Worm (Caenorhabditis elegans) whole organism, L1 larva: ENCODE data around the gene ugt-9.

ENCODE experiments used
- C04F5.9 ChIP-seq: sonication (generic microtip); optimal IDR thresholded peaks from 2 replicates; lab custom pipeline; 2016; ENCODE audit warnings: missing genetic modification characterization, missing compliant biosample characterization
- C16A3.4 ChIP-seq: fragments of 150-350 bp; optimal IDR thresholded peaks from 2 replicates; lab custom pipeline; 2014; ENCODE audit warnings: missing biosample characterization, missing genetic modification characterization
- C34B4.2 ChIP-seq: sonication (generic microtip); optimal IDR thresholded peaks from 2 replicates; lab custom pipeline; 2017; ENCODE audit warnings: mild to moderate bottlenecking, missing genetic modification characterization, missing compliant biosample characterization
- alr-1 ChIP-seq: fragments of 200-800 bp; sonication (Bioruptor generic); optimal IDR thresholded peaks from 2 replicates; lab custom pipeline; 2018; ENCODE audit warnings: borderline replicate concordance, mild to moderate bottlenecking, missing genetic modification characterization, missing compliant biosample characterization
- aly-2 ChIP-seq: fragments of 150-350 bp; optimal IDR thresholded peaks from 2 replicates; lab custom pipeline; 2014; ENCODE audit warnings: missing biosample characterization, missing genetic modification characterization
- ceh-82 ChIP-seq, 3 experiments: fragments of 150-350 bp in 1 of 3; sonication (generic microtip) in 2 of 3; optimal IDR thresholded peaks; 2 replicates each; lab custom pipeline; 2014 to 2017; ENCODE audit warnings: missing biosample characterization in 3 of 3, missing genetic modification characterization in 3 of 3
- dpl-1 ChIP-seq, 3 experiments: fragments of 150-350 bp in 2 of 3; sonication (generic microtip) in 1 of 3; optimal IDR thresholded peaks; 2 replicates each; lab custom pipeline; 2014 to 2017; ENCODE audit warnings: missing biosample characterization in 3 of 3, missing genetic modification characterization in 3 of 3, missing genetic modification reagents in 3 of 3
- dsc-1 ChIP-seq: sonication (generic microtip); optimal IDR thresholded peaks from 2 replicates; lab custom pipeline; 2016; ENCODE audit warnings: mild to moderate bottlenecking, missing genetic modification characterization, missing compliant biosample characterization
- efl-3 ChIP-seq: fragments of 200-800 bp; sonication (Bioruptor generic); optimal IDR thresholded peaks from 2 replicates; lab custom pipeline; 2018; ENCODE audit warnings: mild to moderate bottlenecking, missing genetic modification characterization, missing compliant biosample characterization
- egl-13 ChIP-seq: sonication (generic microtip); optimal IDR thresholded peaks from 2 replicates; lab custom pipeline; 2016; ENCODE audit warnings: missing genotype, missing genetic modification reagents, missing genetic modification characterization, missing compliant biosample characterization
- egl-27 ChIP-seq, 2 experiments: fragments of 150-350 bp in 1 of 2; sonication (generic microtip); optimal IDR thresholded peaks; 3 replicates each; lab custom pipeline; 2017 to 2018; ENCODE audit warnings: missing biosample characterization in 2 of 2, missing genetic modification characterization in 2 of 2, missing genetic modification reagents in 2 of 2
- elt-2 ChIP-seq: sonication (generic microtip); optimal IDR thresholded peaks from 2 replicates; lab custom pipeline; 2016; ENCODE audit warnings: missing genetic modification characterization, mild to moderate bottlenecking, inconsistent platforms, missing compliant biosample characterization, missing genetic modification reagents
- ets-5 ChIP-seq: fragments of 200-800 bp; sonication (Bioruptor generic); IDR thresholded peaks from 2 replicates; pipeline ENCODE4 v1.3.6; 2022; ENCODE audit warnings: missing genetic modification characterization, missing compliant biosample characterization
- hlh-4 ChIP-seq: sonication (generic microtip); optimal IDR thresholded peaks from 2 replicates; lab custom pipeline; 2016; ENCODE audit warnings: mild to moderate bottlenecking, missing genetic modification characterization, missing compliant biosample characterization
- hpl-2 ChIP-seq: fragments of 150-350 bp; optimal IDR thresholded peaks from 2 replicates; lab custom pipeline; 2014; ENCODE audit warnings: missing biosample characterization, missing genetic modification reagents, missing genetic modification characterization
- jun-1 ChIP-seq: fragments of 150-350 bp; optimal IDR thresholded peaks from 2 replicates; lab custom pipeline; 2014; ENCODE audit warnings: missing biosample characterization, missing genetic modification reagents, missing genetic modification characterization
- lir-3 ChIP-seq: sonication (generic microtip); optimal IDR thresholded peaks from 2 replicates; lab custom pipeline; 2016; ENCODE audit warnings: mild to moderate bottlenecking, missing genetic modification characterization, moderate library complexity, missing compliant biosample characterization; ENCODE audit not compliant: poor library complexity
- lsy-2 ChIP-seq, 2 experiments: fragments of 150-350 bp; optimal IDR thresholded peaks; 2 replicates each; lab custom pipeline; 2014; ENCODE audit warnings: missing biosample characterization in 2 of 2, missing genetic modification characterization in 2 of 2
- mab-9 ChIP-seq: fragments of 200-800 bp; sonication (Bioruptor generic); IDR thresholded peaks from 2 replicates; pipeline ENCODE4 v1.3.6; 2022; ENCODE audit warnings: missing genetic modification reagents, missing genetic modification characterization, missing compliant biosample characterization
- mdl-1 ChIP-seq, 2 experiments: fragments of 150-350 bp; optimal IDR thresholded peaks; 2 replicates each; lab custom pipeline; 2014 to 2017; ENCODE audit warnings: missing biosample characterization in 2 of 2, missing genetic modification characterization in 2 of 2, inconsistent platforms in 1 of 2
- nhr-28 ChIP-seq: fragments of 150-350 bp; optimal IDR thresholded peaks from 2 replicates; lab custom pipeline; 2014; ENCODE audit warnings: missing biosample characterization, missing genetic modification characterization
- nhr-47 ChIP-seq: sonication (generic microtip); optimal IDR thresholded peaks from 2 replicates; lab custom pipeline; 2016; ENCODE audit warnings: mild to moderate bottlenecking, missing genetic modification characterization, moderate library complexity, missing compliant biosample characterization
- nhr-71 ChIP-seq: sonication (generic microtip); optimal IDR thresholded peaks from 2 replicates; lab custom pipeline; 2016; ENCODE audit warnings: mild to moderate bottlenecking, missing genetic modification characterization, moderate library complexity, missing compliant biosample characterization
- nhr-76 ChIP-seq: sonication (generic microtip); optimal IDR thresholded peaks from 2 replicates; lab custom pipeline; 2017; ENCODE audit warnings: missing biosample characterization, missing genetic modification characterization
- nhr-77 ChIP-seq: fragments of 150-350 bp; optimal IDR thresholded peaks from 2 replicates; lab custom pipeline; 2014; ENCODE audit warnings: missing biosample characterization, missing genetic modification characterization
- nhr-85 ChIP-seq: sonication (generic microtip); peaks from one replicate; lab custom pipeline; 2016; ENCODE audit warnings: missing genetic modification characterization, inconsistent platforms, missing compliant biosample characterization
- pag-3 ChIP-seq: sonication (generic microtip); optimal IDR thresholded peaks from 2 replicates; lab custom pipeline; 2017; ENCODE audit warnings: missing genetic modification characterization, mild to moderate bottlenecking, missing compliant biosample characterization, antibody characterized with exemption, borderline replicate concordance; ENCODE audit not compliant: insufficient read depth
- pax-3 ChIP-seq: fragments of 200-800 bp; sonication (Bioruptor generic); optimal IDR thresholded peaks from 2 replicates; lab custom pipeline; 2018; ENCODE audit warnings: mild to moderate bottlenecking, missing genetic modification characterization, moderate library complexity, missing compliant biosample characterization
- skn-1 ChIP-seq: fragments of 150-350 bp; optimal IDR thresholded peaks from 2 replicates; lab custom pipeline; 2014; ENCODE audit warnings: missing biosample characterization, missing genetic modification characterization
- snpc-4 ChIP-seq: fragments of 150-350 bp; optimal IDR thresholded peaks from 2 replicates; lab custom pipeline; 2014; ENCODE audit warnings: missing biosample characterization, missing genetic modification characterization
- sup-37 ChIP-seq: fragments of 200-800 bp; sonication (Bioruptor generic); optimal IDR thresholded peaks from 2 replicates; lab custom pipeline; 2018; ENCODE audit warnings: mild to moderate bottlenecking, missing genetic modification characterization, missing compliant biosample characterization
- tbx-2 ChIP-seq: sonication (generic microtip); optimal IDR thresholded peaks from 2 replicates; lab custom pipeline; 2016; ENCODE audit warnings: missing genetic modification characterization, missing compliant biosample characterization
- unc-62 ChIP-seq: fragments of 150-350 bp; optimal IDR thresholded peaks from 2 replicates; lab custom pipeline; 2014; ENCODE audit warnings: missing biosample characterization, missing genetic modification reagents, missing genetic modification characterization
- unc-98 ChIP-seq: fragments of 200-800 bp; sonication (Bioruptor generic); IDR thresholded peaks from 2 replicates; pipeline ENCODE4 v1.3.6; 2022; ENCODE audit warnings: missing genetic modification characterization, missing compliant biosample characterization
- ztf-4 ChIP-seq: fragments of 150-350 bp; optimal IDR thresholded peaks from 2 replicates; lab custom pipeline; 2014; ENCODE audit warnings: missing biosample characterization, missing genetic modification characterization

ugt-9 gene

ce11 chrV:4870627-4871026, 25.2 kb upstream of the ugt-9 start (continued):
- TF ChIP-seq C04F5.9 (tag; lab: Kevin White, UChicago) (no peak), tbx-2 (tag; lab: Kevin White, UChicago) (no peak), dsc-1 (no peak), lir-3 (tag; lab: Kevin White, UChicago) (no peak)

DNA sequence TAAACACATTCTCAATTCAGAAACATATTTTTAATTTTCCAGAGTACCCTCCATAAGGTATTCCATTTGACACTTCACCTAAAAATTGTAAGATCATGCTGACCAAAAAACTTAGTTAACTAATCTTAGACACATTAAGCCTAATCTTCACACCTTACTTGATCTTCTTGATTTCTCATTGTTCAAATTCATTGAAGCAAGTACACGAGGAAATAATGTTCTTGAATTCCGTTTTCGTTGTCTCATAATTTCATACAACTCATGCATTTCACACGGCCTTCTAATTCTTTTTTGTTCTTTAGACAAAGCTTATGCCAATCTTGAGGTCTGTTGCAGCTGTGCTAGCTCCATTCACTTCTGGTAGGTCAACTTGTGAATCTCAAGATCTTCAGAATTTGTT, 23.9 kb upstream of the ugt-9 start, which contains the start of gene srd-33:
Gene srd-33 (plus strand): TSS at position 301 of the 400 bp plus-strand sequence.
- TF ChIP-seq pax-3 (tag; lab: Kevin White, UChicago), result no peak
- no peak for TF ChIP-seq nhr-77 (tag; lab: Kevin White, UChicago)
- TF ChIP-seq snpc-4, result no peak
- no peak for TF ChIP-seq lsy-2 (tag; optimal IDR thresholded peaks at IDR 0.05; lab: Kevin White, UChicago)
- no peak for TF ChIP-seq sup-37
- TF ChIP-seq hpl-2 (GFP tag; lab: Kevin White, UChicago), result no peak
- TF ChIP-seq nhr-28, result no peak
- no peak for TF ChIP-seq aly-2

- TF ChIP-seq hlh-4 (tag; lab: Kevin White, UChicago) (no peak), dsc-1 (no peak), ceh-82 (tag; optimal IDR thresholded peaks at IDR 0.05; lab: Kevin White, UChicago) (no peak), ztf-4 (no peak), nhr-71 (tag; lab: Kevin White, UChicago) (no peak), hpl-2 (GFP tag; lab: Kevin White, UChicago) (no peak), pag-3 (tag; lab: Kevin White, UChicago) (no peak), unc-98 (GFP tag; lab: Robert Waterston, UW) (no peak), mab-9 (GFP tag; lab: Robert Waterston, UW) (no peak), lsy-2 (tag; optimal IDR thresholded peaks at IDR 0.05; lab: Kevin White, UChicago) (no peak), nhr-47 (tag; lab: Kevin White, UChicago) (no peak)
Observed at ce11 chrV:4877587-4877986, 18.3 kb upstream of the ugt-9 start, which contains the start of gene T19H12.6. Gene T19H12.6 (minus strand): TSS chrV:4877687.

DNA sequence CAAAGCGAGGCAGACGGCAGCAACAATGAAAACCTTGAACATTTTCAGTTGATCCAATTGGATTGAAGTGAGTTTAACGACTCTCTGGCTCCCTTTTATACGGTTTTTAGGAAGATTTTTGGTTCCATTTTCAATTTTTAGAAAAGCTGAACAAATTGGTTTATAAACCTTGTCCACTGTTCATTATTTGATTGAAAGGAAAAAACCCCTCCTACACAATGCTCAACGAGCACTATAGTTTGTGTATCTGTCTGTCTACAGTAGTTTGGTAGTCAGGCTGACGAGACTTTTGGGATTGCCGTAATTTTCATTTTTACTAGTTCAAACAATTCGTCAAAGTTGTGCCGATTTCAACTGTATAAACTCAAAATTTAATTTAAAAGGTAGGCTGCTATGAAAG, 16.6 kb upstream of the ugt-9 start, which contains the start of gene T19H12.15:
Gene T19H12.15 (minus strand): TSS at position 101 of the 400 bp plus-strand sequence.
- TF ChIP-seq ets-5, result no peak
- TF ChIP-seq unc-62 (GFP tag; lab: Kevin White, UChicago), result no peak
- no peak for TF ChIP-seq elt-2 (tag; lab: Kevin White, UChicago)
- no peak for TF ChIP-seq nhr-85 (tag; lab: Kevin White, UChicago)
- no peak for TF ChIP-seq ztf-4
- no peak for TF ChIP-seq mdl-1 (tag; optimal IDR thresholded peaks at IDR 0.05; lab: Kevin White, UChicago)
- TF ChIP-seq skn-1 (tag; lab: Kevin White, UChicago), result no peak
- TF ChIP-seq efl-3 (GFP tag; lab: Kevin White, UChicago), result no peak
- no peak for TF ChIP-seq nhr-76 (tag; lab: Kevin White, UChicago)
- no peak for TF ChIP-seq dpl-1 (GFP tag; optimal IDR thresholded peaks at IDR 0.05; lab: Kevin White, UChicago)
- TF ChIP-seq egl-13 (tag; lab: Kevin White, UChicago), result no peak
- no peak for TF ChIP-seq C16A3.4
- no peak for TF ChIP-seq jun-1 (tag; lab: Kevin White, UChicago)
- TF ChIP-seq lsy-2 (tag; optimal IDR thresholded peaks at IDR 0.05; lab: Kevin White, UChicago), result no peak
- no peak for TF ChIP-seq C34B4.2 (tag; lab: Kevin White, UChicago)
- TF ChIP-seq sup-37, result no peak
- TF ChIP-seq egl-27 (tag; optimal IDR thresholded peaks at IDR 0.05; lab: Kevin White, UChicago), result no peak
- no peak for TF ChIP-seq alr-1 (tag; lab: Kevin White, UChicago)
